Fruit fly (Drosophila melanogaster): ENCODE results near the gene eIF4G1.

The eIF4G1 gene

dm6 chr4:961045-961576 lies 30.6 kb upstream of the eIF4G1 start (continued):
- TF ChIP-seq sima (GFP tag; optimal IDR thresholded peaks at IDR 0.05) (no peak), CG15514 (GFP tag; optimal IDR thresholded peaks at IDR 0.05) (no peak), tll (GFP tag; optimal IDR thresholded peaks at IDR 0.05) (no peak), dan (GFP tag; IDR thresholded peaks at IDR 0.05) (no peak), ci (GFP tag; IDR thresholded peaks at IDR 0.05) (no peak), CG8290 (GFP tag; optimal IDR thresholded peaks at IDR 0.05) (peak; percentile 85), CG8290 (tag; optimal IDR thresholded peaks at IDR 0.05) (peak in 1 of 2 experiments; percentile 36), sens-2 (GFP tag; IDR thresholded peaks at IDR 0.05) (no peak), scrt (GFP tag; optimal IDR thresholded peaks at IDR 0.05) (no peak), CG18764 (GFP tag; optimal IDR thresholded peaks at IDR 0.05) (no peak), Oli (tag; optimal IDR thresholded peaks at IDR 0.05) (no peak), en (GFP tag; optimal IDR thresholded peaks at IDR 0.05) (no peak), crc (GFP tag; optimal IDR thresholded peaks at IDR 0.05) (no peak), Ptx1 (GFP tag; IDR thresholded peaks at IDR 0.05) (no peak), gce (GFP tag; IDR thresholded peaks at IDR 0.05) (no peak), chn (GFP tag; optimal IDR thresholded peaks at IDR 0.05) (no peak), stc (GFP tag; IDR thresholded peaks at IDR 0.05) (no peak), Rx (GFP tag; IDR thresholded peaks at IDR 0.05) (no peak), Max (GFP tag; optimal IDR thresholded peaks at IDR 0.05) (no peak), ac (GFP tag; optimal IDR thresholded peaks at IDR 0.05) (no peak), cad (GFP tag; optimal IDR thresholded peaks at IDR 0.05) (no peak), Doc3 (GFP tag; IDR thresholded peaks at IDR 0.05; ENCODE audit: partially characterized antibody) (no peak), HmgZ (tag; optimal IDR thresholded peaks at IDR 0.05) (no peak), CG6791 (GFP tag; IDR thresholded peaks at IDR 0.05; ENCODE audit: partially characterized antibody) (peak; percentile 63; the same call in 1 of the 3 replicates), tin (GFP tag; optimal IDR thresholded peaks at IDR 0.05) (no peak), CG8478 (optimal IDR thresholded peaks at IDR 0.05) (no peak), CG11093 (GFP tag; IDR thresholded peaks at IDR 0.05) (no peak), CG17568 (GFP tag; optimal IDR thresholded peaks at IDR 0.05) (no peak), unpg (GFP tag; optimal IDR thresholded peaks at IDR 0.05) (no peak), Sry-δ (GFP tag; optimal IDR thresholded peaks at IDR 0.05) (peak; percentile 18), row (GFP tag; IDR thresholded peaks at IDR 0.05) (0 out of 3 replicates have a peak, but pooled peaks have one; percentile 13), ro (GFP tag; IDR thresholded peaks at IDR 0.05) (no peak), ewg (GFP tag; optimal IDR thresholded peaks at IDR 0.05) (no peak), odd (GFP tag; optimal IDR thresholded peaks at IDR 0.05) (no peak), CG13123 (GFP tag; optimal IDR thresholded peaks at IDR 0.05) (no peak), stwl (tag; optimal IDR thresholded peaks at IDR 0.05) (peak; percentile 64), sqz (GFP tag; optimal IDR thresholded peaks at IDR 0.05) (no peak), CG15269 (tag; optimal IDR thresholded peaks at IDR 0.05) (no peak), CG10654 (GFP tag; optimal IDR thresholded peaks at IDR 0.05) (no peak), emc (GFP tag; optimal IDR thresholded peaks at IDR 0.05) (no peak), CG42726 (GFP tag; IDR thresholded peaks at IDR 0.05; ENCODE audit: partially characterized antibody) (no peak), CG3726 (GFP tag; IDR thresholded peaks at IDR 0.05) (no peak), Dbx (GFP tag; IDR thresholded peaks at IDR 0.05) (no peak), vnd (GFP tag; IDR thresholded peaks at IDR 0.05; ENCODE audit: partially characterized antibody) (no peak), hbn (GFP tag; IDR thresholded peaks at IDR 0.05; ENCODE audit: partially characterized antibody) (no peak), CG9932 (GFP tag; IDR thresholded peaks at IDR 0.05) (no peak), CG7963 (GFP tag; IDR thresholded peaks at IDR 0.05; ENCODE audit: partially characterized antibody) (peak; percentile 49; the same call in 1 of the 3 replicates)
